Fruit fly (Drosophila melanogaster): Measurements from ENCODE around the gene Vps16B.

Gene Vps16B

DNA sequence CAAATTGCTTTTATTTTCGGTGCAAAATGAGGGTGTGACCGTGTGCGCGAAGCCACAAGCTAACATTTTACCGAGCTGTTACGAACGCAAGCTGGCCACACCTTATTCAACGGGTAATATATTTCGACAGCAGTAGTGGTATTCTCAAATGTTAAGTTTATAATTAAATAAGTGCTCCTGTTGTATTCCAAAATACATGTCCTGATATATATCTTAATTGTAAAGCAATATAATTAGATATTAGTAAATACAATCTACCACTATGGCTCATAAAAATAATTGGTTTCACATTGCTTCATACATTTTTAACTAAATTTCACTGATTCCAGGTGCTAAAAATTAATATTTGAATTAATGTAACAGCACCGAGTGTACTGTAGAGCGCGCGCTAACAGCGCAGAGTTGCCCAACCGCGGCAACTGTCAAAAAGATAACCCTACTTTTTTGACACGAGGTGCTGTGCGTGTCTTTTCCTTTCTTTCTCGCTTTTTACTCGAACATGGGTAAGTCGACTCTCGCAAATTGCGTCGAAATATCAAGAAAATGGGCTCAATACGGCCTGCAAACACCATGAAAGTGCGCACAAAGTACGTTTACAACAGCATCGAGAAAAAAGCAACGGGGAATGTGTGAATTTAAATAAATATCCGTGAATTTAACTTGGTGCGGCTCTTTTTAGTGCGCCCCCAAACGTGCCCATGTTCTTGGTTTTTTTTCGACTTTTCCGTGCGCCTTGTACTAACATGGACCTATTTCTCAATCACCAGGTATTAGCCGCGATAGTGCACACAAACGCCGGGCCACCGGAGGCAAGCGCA is 45.4 kb upstream of the Vps16B start, which contains the start of the genes CG15514 and RpS8 (continued):
- TF ChIP-seq CG16779 (tag; optimal IDR thresholded peaks at IDR 0.05) (no peak), CG11902 (GFP tag; optimal IDR thresholded peaks at IDR 0.05) (no peak), pdm3 (GFP tag; optimal IDR thresholded peaks at IDR 0.05) (no peak), eg (GFP tag; IDR thresholded peaks at IDR 0.05) (no peak), CG6792 (GFP tag; optimal IDR thresholded peaks at IDR 0.05) (peak; percentile 43), svp (GFP tag) (no peak), CG1621 (tag; optimal IDR thresholded peaks at IDR 0.05) (peak; percentile 3), Sox102F (GFP tag; optimal IDR thresholded peaks at IDR 0.05) (no peak), lz (GFP tag; optimal IDR thresholded peaks at IDR 0.05) (peak; percentile 38), Eip75B (GFP tag; optimal IDR thresholded peaks at IDR 0.05) (no peak), Eip93F (GFP tag; optimal IDR thresholded peaks at IDR 0.05) (no peak), ss (GFP tag; optimal IDR thresholded peaks at IDR 0.05) (peak; percentile 12 to 42), CG11762 (GFP tag; optimal IDR thresholded peaks at IDR 0.05; ENCODE audit: insufficient read depth) (peak; percentile 45), CG8119 (GFP tag; IDR thresholded peaks at IDR 0.05) (0 out of 3 replicates have a peak, but pooled peaks have one; percentile 30), CG7368 (GFP tag; optimal IDR thresholded peaks at IDR 0.05) (no peak), CG11294 (GFP tag; IDR thresholded peaks at IDR 0.05) (no peak)

DNA sequence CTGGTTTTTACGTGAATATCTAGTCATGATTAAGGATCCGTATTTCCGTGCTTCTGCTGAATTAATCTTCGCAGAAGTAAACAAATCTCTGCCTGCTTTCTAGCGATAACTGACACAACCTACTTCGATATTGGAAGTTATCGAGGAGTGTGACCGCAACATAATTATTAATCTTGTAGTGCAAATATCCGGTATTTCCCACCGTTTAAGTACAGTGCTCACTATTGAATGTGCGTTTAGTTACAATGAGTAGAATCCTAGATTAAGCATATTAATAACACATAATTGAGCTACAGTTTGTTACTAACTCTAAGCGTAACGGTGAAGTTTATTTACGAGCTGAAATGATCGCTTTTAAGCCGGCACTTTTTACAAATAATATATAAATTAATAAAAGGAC is 43.5 kb upstream of the Vps16B start:
- TF ChIP-seq CG9139 (GFP tag; optimal IDR thresholded peaks at IDR 0.05), result no peak
- TF ChIP-seq net (GFP tag; optimal IDR thresholded peaks at IDR 0.05), result no peak
- peak; percentile 36 for TF ChIP-seq Sox14 (GFP tag; optimal IDR thresholded peaks at IDR 0.05)
- TF ChIP-seq lz (GFP tag; optimal IDR thresholded peaks at IDR 0.05), result peak; percentile 38
- TF ChIP-seq fkh (GFP tag; optimal IDR thresholded peaks at IDR 0.05), result peak; percentile 90
- no peak for TF ChIP-seq CG6854 (GFP tag; optimal IDR thresholded peaks at IDR 0.05)
- peak; percentile 33 for TF ChIP-seq CG3032 (tag; optimal IDR thresholded peaks at IDR 0.05)
- TF ChIP-seq Gug (GFP tag; IDR thresholded peaks at IDR 0.05), result 0 out of 2 replicates have a peak, but pooled peaks have one; percentile 9
- TF ChIP-seq esn (GFP tag; optimal IDR thresholded peaks at IDR 0.05), result peak; percentile 43
- peak; percentile 77 for TF ChIP-seq eg (GFP tag; IDR thresholded peaks at IDR 0.05)
- no peak for TF ChIP-seq Eip93F (GFP tag; optimal IDR thresholded peaks at IDR 0.05)
- TF ChIP-seq CG15336 (GFP tag; IDR thresholded peaks at IDR 0.05), result 0 out of 2 replicates have a peak, but pooled peaks have one; percentile 36
- peak; percentile 54 for TF ChIP-seq cyc (GFP tag; optimal IDR thresholded peaks at IDR 0.05)
- TF ChIP-seq CG31627 (GFP tag; optimal IDR thresholded peaks at IDR 0.05), result peak; percentile 35
- TF ChIP-seq CG11902 (GFP tag; optimal IDR thresholded peaks at IDR 0.05), result no peak
- TF ChIP-seq salr (GFP tag; optimal IDR thresholded peaks at IDR 0.05), result peak in 1 of 2 experiments; percentile 21
- peak; percentile 12 for TF ChIP-seq Sox15 (GFP tag; optimal IDR thresholded peaks at IDR 0.05)
- TF ChIP-seq CG6792 (GFP tag; optimal IDR thresholded peaks at IDR 0.05), result peak; percentile 30

DNA sequence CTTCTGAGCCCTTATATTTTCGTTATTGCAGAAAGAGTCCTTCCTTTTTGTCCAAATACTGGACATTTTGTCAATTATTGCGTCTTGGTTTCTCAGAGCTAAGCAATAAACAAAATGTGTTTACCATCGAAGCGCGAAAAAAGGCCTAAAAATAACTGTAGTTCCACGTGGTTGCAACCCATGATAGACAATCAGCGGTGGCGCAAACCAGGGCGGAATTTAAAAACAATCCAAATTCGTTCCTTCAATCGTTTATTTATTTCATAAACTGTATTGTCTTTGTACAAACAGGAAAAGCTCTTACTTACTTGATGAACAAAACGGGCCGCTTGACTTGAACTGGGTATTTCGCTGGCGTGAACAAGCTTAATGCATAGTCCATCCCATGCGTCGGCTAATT is 42.6 kb upstream of the Vps16B start, which contains the start of gene CG7824:
CG7824 (minus strand) TSS at position 131 of the 400 bp plus-strand sequence.
- no peak for TF ChIP-seq CG6854 (GFP tag; optimal IDR thresholded peaks at IDR 0.05)
- peak; percentile 41 for TF ChIP-seq CG1621 (tag; optimal IDR thresholded peaks at IDR 0.05)

DNA sequence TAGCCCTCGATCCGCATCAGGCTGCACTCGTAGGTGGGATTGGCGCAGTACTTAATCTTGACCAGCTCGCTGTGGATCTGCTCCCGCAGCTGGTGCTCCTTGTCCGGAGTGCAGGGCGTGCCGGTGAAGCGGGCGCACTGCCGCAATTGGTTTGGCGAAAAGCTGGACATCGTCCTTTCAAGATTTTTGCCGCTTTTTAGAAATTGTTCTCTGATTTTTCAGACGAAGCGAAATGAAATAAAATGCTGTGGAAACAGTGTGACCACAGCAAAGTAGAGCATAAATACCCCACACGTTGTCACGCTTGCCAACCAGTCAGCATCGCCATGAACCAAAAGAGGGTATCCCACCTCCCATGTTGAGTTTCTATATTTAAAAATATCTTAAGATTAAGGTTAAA is 41.0 kb upstream of the Vps16B start, which contains the start of gene dgt1:
dgt1 (minus strand) TSS at position 264 of the 400 bp plus-strand sequence.
- no peak for TF ChIP-seq pdm3 (GFP tag; optimal IDR thresholded peaks at IDR 0.05)
- peak; percentile 7 for TF ChIP-seq CG6854 (GFP tag; optimal IDR thresholded peaks at IDR 0.05)

DNA sequence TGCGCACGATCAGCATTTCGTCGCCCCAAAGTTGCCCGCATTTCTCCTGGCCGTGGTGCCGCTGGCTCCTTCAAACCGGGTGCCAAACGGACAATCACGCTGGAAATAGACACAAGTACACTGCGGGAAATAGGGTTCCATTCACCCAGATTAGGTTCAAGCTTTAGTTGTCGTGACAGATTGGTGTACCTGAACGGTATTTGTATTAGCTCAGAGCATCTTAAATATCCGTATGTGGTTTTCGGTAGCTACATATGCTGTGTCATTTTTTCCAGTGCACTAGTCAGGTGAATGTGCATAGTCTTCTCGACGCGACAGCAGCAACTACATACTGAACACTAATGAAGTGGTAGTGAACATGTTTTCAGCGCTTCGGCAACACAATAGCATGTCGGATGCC is 30.9 kb upstream of the Vps16B start:
- TF ChIP-seq Sox15 (GFP tag; optimal IDR thresholded peaks at IDR 0.05) (peak; percentile 3), dac (GFP tag; optimal IDR thresholded peaks at IDR 0.05) (peak; percentile 86), Sox14 (GFP tag; optimal IDR thresholded peaks at IDR 0.05) (no peak), CG11762 (GFP tag; optimal IDR thresholded peaks at IDR 0.05; ENCODE audit: insufficient read depth) (peak; percentile 5), dsx (GFP tag; optimal IDR thresholded peaks at IDR 0.05; ENCODE audit: poor library complexity, severe bottlenecking) (peak; percentile 45), OdsH (GFP tag; optimal IDR thresholded peaks at IDR 0.05) (no peak), CG3032 (tag; optimal IDR thresholded peaks at IDR 0.05) (peak; percentile 67), CG16779 (tag; optimal IDR thresholded peaks at IDR 0.05) (peak; percentile 9), CG32006 (GFP tag; optimal IDR thresholded peaks at IDR 0.05) (peak; percentile 94), salr (GFP tag; optimal IDR thresholded peaks at IDR 0.05) (peak in 1 of 2 experiments; percentile 65), Hr4 (GFP tag; optimal IDR thresholded peaks at IDR 0.05) (peak; percentile 93), CG4318 (GFP tag; optimal IDR thresholded peaks at IDR 0.05) (peak; percentile 88), Ets21C (GFP tag; optimal IDR thresholded peaks at IDR 0.05) (no peak), CG11294 (GFP tag; IDR thresholded peaks at IDR 0.05) (peak; percentile 50; the same call in 1 of the 2 replicates), CG11902 (GFP tag; optimal IDR thresholded peaks at IDR 0.05) (no peak), CG8119 (GFP tag; IDR thresholded peaks at IDR 0.05) (peak; percentile 91), Ets96B (tag; optimal IDR thresholded peaks at IDR 0.05) (peak; percentile 64), CG6792 (GFP tag; optimal IDR thresholded peaks at IDR 0.05) (no peak), vri (GFP tag; optimal IDR thresholded peaks at IDR 0.05) (no peak), lz (GFP tag; optimal IDR thresholded peaks at IDR 0.05) (no peak), CG6163 (GFP tag; IDR thresholded peaks at IDR 0.05) (peak; percentile 91)
